Worm (Caenorhabditis elegans): ENCODE results near the gene M151.3.

M151.3 gene

ce11 chrII:3647111-3647510, 20.1 kb downstream of the M151.3 start, which contains the start of gene fbxb-33:
TSS of gene fbxb-33 (plus strand) at chrII:3647411.
- TF ChIP-seq ceh-39 (tag; optimal IDR thresholded peaks at IDR 0.05) (no peak), tbx-8 (GFP tag; optimal IDR thresholded peaks at IDR 0.05) (no peak), nhr-28 (tag; optimal IDR thresholded peaks at IDR 0.05) (no peak), mls-2 (tag; optimal IDR thresholded peaks at IDR 0.05) (no peak), nhr-76 (tag; optimal IDR thresholded peaks at IDR 0.05) (no peak), lin-32 (GFP tag; optimal IDR thresholded peaks at IDR 0.05) (no peak), ztf-11 (tag; optimal IDR thresholded peaks at IDR 0.05) (no peak), unc-120 (tag; optimal IDR thresholded peaks at IDR 0.05; ENCODE audit: poor library complexity, severe bottlenecking) (no peak), blmp-1 (tag; optimal IDR thresholded peaks at IDR 0.05) (no peak), snpc-4 (tag; optimal IDR thresholded peaks at IDR 0.05) (no peak), lsy-2 (tag; optimal IDR thresholded peaks at IDR 0.05) (no peak), pha-4 (tag; optimal IDR thresholded peaks at IDR 0.05) (no peak), elt-1 (tag; optimal IDR thresholded peaks at IDR 0.05; ENCODE audit: borderline replicate concordance, insufficient read depth) (no peak)

ce11 chrII:3655378-3655777, 28.4 kb downstream of the M151.3 start, which contains the start of gene F19B10.5:
TSS of gene F19B10.5 (plus strand) at chrII:3655678.
- TF ChIP-seq ceh-39 (tag; optimal IDR thresholded peaks at IDR 0.05) = no peak
- TF ChIP-seq blmp-1 (tag; optimal IDR thresholded peaks at IDR 0.05) = no peak
- no peak for TF ChIP-seq M03D4.4 (tag; optimal IDR thresholded peaks at IDR 0.05)
- TF ChIP-seq pha-4 (tag; optimal IDR thresholded peaks at IDR 0.05) = no peak
- no peak for TF ChIP-seq unc-39 (tag; optimal IDR thresholded peaks at IDR 0.05)
- no peak for TF ChIP-seq lin-32 (GFP tag; optimal IDR thresholded peaks at IDR 0.05)
- no peak for TF ChIP-seq ces-1 (GFP tag; optimal IDR thresholded peaks at IDR 0.05)
- no peak for TF ChIP-seq lin-13 (tag; optimal IDR thresholded peaks at IDR 0.05)
- TF ChIP-seq ztf-11 (tag; optimal IDR thresholded peaks at IDR 0.05) = no peak
- no peak for TF ChIP-seq snpc-4 (tag; optimal IDR thresholded peaks at IDR 0.05)
- TF ChIP-seq zip-8 (tag; optimal IDR thresholded peaks at IDR 0.05) = no peak
- no peak for TF ChIP-seq mab-5 (tag; optimal IDR thresholded peaks at IDR 0.05)
- no peak for TF ChIP-seq tbx-8 (GFP tag; optimal IDR thresholded peaks at IDR 0.05)
- no peak for TF ChIP-seq drap-1 (GFP tag; optimal IDR thresholded peaks at IDR 0.05)
- no peak for TF ChIP-seq nhr-237 (tag; optimal IDR thresholded peaks at IDR 0.05)
- TF ChIP-seq nhr-76 (tag; optimal IDR thresholded peaks at IDR 0.05) = no peak
- TF ChIP-seq cnd-1 (tag; optimal IDR thresholded peaks at IDR 0.05) = no peak

- TF ChIP-seq ceh-43 (GFP tag; optimal IDR thresholded peaks at IDR 0.05) (no peak), unc-39 (tag; optimal IDR thresholded peaks at IDR 0.05) (no peak), ces-1 (GFP tag; optimal IDR thresholded peaks at IDR 0.05) (no peak), nhr-2 (tag; optimal IDR thresholded peaks at IDR 0.05) (no peak), mep-1 (tag; optimal IDR thresholded peaks at IDR 0.05) (no peak), snpc-4 (tag; optimal IDR thresholded peaks at IDR 0.05) (no peak), M03D4.4 (tag; optimal IDR thresholded peaks at IDR 0.05) (no peak), hlh-1 (tag; optimal IDR thresholded peaks at IDR 0.05) (no peak), flh-1 (GFP tag; optimal IDR thresholded peaks at IDR 0.05) (no peak), ceh-39 (tag; optimal IDR thresholded peaks at IDR 0.05) (no peak), lin-32 (GFP tag; optimal IDR thresholded peaks at IDR 0.05) (no peak), sem-2 (GFP tag; optimal IDR thresholded peaks at IDR 0.05) (no peak), zip-8 (tag; optimal IDR thresholded peaks at IDR 0.05) (no peak), nhr-76 (tag; optimal IDR thresholded peaks at IDR 0.05) (no peak), lsy-2 (tag; optimal IDR thresholded peaks at IDR 0.05) (no peak), drap-1 (GFP tag; optimal IDR thresholded peaks at IDR 0.05) (no peak), nhr-28 (tag; optimal IDR thresholded peaks at IDR 0.05) (no peak), mab-5 (tag; optimal IDR thresholded peaks at IDR 0.05) (no peak)
Observed at ce11 chrII:3659776-3660175, 32.8 kb downstream of the M151.3 start, which contains the start of gene F19B10.4. TSS of gene F19B10.4 (plus strand) at chrII:3660076.

- TF ChIP-seq elt-3 (tag; optimal IDR thresholded peaks at IDR 0.05) (peak; percentile 61), mls-2 (tag; optimal IDR thresholded peaks at IDR 0.05) (no peak), sem-2 (GFP tag; optimal IDR thresholded peaks at IDR 0.05) (no peak), bed-3 (GFP tag; optimal IDR thresholded peaks at IDR 0.05) (no peak), flh-1 (GFP tag; optimal IDR thresholded peaks at IDR 0.05) (no peak)
Observed at ce11 chrII:3661932-3662331, 35.0 kb downstream of the M151.3 start, which contains the start of gene F19B10.13. TSS of gene F19B10.13 (plus strand) at chrII:3662274.

ce11 chrII:3663796-3664195, 36.8 kb downstream of the M151.3 start, which contains the start of gene F19B10.6:
TSS of gene F19B10.6 (minus strand) at chrII:3663896.
- TF ChIP-seq ceh-39 (tag; optimal IDR thresholded peaks at IDR 0.05) = no peak
- TF ChIP-seq snpc-4 (tag; optimal IDR thresholded peaks at IDR 0.05) = no peak
- no peak for TF ChIP-seq elt-1 (tag; optimal IDR thresholded peaks at IDR 0.05; ENCODE audit: borderline replicate concordance, insufficient read depth)
- no peak for TF ChIP-seq cnd-1 (tag; optimal IDR thresholded peaks at IDR 0.05)
- TF ChIP-seq elt-3 (tag; optimal IDR thresholded peaks at IDR 0.05) = no peak
